Fruit fly (Drosophila melanogaster) whole organism, embryonic: ENCODE measurements around the gene Ced-12.

Source experiments
- Ada2b ChIP-seq: fragments of 200-800 bp; sonication (Bioruptor generic); IDR thresholded peaks from 2 replicates; pipeline ENCODE4 v1.3.6; 2022; ENCODE audit warnings: missing biosample characterization, missing genetic modification characterization
- Atf6 ChIP-seq: fragments of 200-800 bp; sonication (Bioruptor generic); IDR thresholded peaks from 2 replicates; pipeline ENCODE4 v1.3.6; 2022; ENCODE audit warnings: missing biosample characterization, missing genetic modification characterization
- B-H2 ChIP-seq: fragments of 200-800 bp; sonication (Bioruptor generic); optimal IDR thresholded peaks from 2 replicates; lab custom pipeline; 2018; ENCODE audit warnings: missing biosample characterization, mild to moderate bottlenecking, missing genetic modification characterization
- CG10366 ChIP-seq: fragments of 200-800 bp; sonication (Bioruptor generic); IDR thresholded peaks from 2 replicates; pipeline ENCODE4 v1.3.6; 2022; ENCODE audit warnings: missing biosample characterization, missing genetic modification characterization
- CG1233 ChIP-seq: fragments of 200-800 bp; sonication (Bioruptor generic); optimal IDR thresholded peaks from 4 replicates; lab custom pipeline; 2018; ENCODE audit warnings: missing biosample characterization, mild to moderate bottlenecking, missing genetic modification characterization
- CG14710 ChIP-seq: fragments of 200-800 bp; sonication (Bioruptor generic); optimal IDR thresholded peaks from 3 replicates; lab custom pipeline; 2019; ENCODE audit warnings: missing biosample characterization, mild to moderate bottlenecking, missing genetic modification characterization, moderate library complexity
- CG15514 ChIP-seq: fragments of 200-800 bp; sonication (Bioruptor generic); optimal IDR thresholded peaks from 3 replicates; lab custom pipeline; 2017; ENCODE audit warnings: missing biosample characterization, missing genetic modification characterization, mild to moderate bottlenecking, moderate library complexity, missing genetic modification reagents
- CG15696 ChIP-seq: fragments of 200-800 bp; sonication (Bioruptor generic); optimal IDR thresholded peaks from 2 replicates; lab custom pipeline; 2019; ENCODE audit warnings: missing biosample characterization, mild to moderate bottlenecking, missing genetic modification characterization, moderate library complexity
- CG17186 ChIP-seq: fragments of 200-800 bp; sonication (Bioruptor generic); optimal IDR thresholded peaks from 3 replicates; lab custom pipeline; 2017; ENCODE audit warnings: missing biosample characterization, missing genetic modification reagents, missing genetic modification characterization
- CG17359 ChIP-seq: fragments of 200-800 bp; sonication (Bioruptor generic); optimal IDR thresholded peaks from 3 replicates; lab custom pipeline; 2018; ENCODE audit warnings: missing biosample characterization, mild to moderate bottlenecking, missing genetic modification characterization, moderate library complexity
- CG18011 ChIP-seq: fragments of 200-800 bp; sonication (Bioruptor generic); optimal IDR thresholded peaks from 2 replicates; lab custom pipeline; 2017; ENCODE audit warnings: missing biosample characterization, missing genetic modification characterization, mild to moderate bottlenecking, moderate library complexity, missing genotype
- CG2120 ChIP-seq: fragments of 200-800 bp; sonication (Bioruptor generic); optimal IDR thresholded peaks from 3 replicates; lab custom pipeline; 2016; ENCODE audit warnings: missing biosample characterization, missing genetic modification characterization
- CG2712 ChIP-seq: fragments of 200-800 bp; optimal IDR thresholded peaks from 3 replicates; lab custom pipeline; 2019; ENCODE audit warnings: missing biosample characterization, mild to moderate bottlenecking, missing genetic modification characterization, moderate library complexity
- CG33213 ChIP-seq: fragments of 200-800 bp; sonication (Bioruptor generic); optimal IDR thresholded peaks from 3 replicates; lab custom pipeline; 2016; ENCODE audit warnings: missing biosample characterization, missing genetic modification characterization
- CG42726 ChIP-seq: fragments of 200-800 bp; sonication (Bioruptor generic); IDR thresholded peaks from 2 replicates; pipeline ENCODE4 v1.3.6; 2022; ENCODE audit warnings: missing biosample characterization, missing genetic modification characterization; ENCODE audit not compliant: partially characterized antibody
- CG4617 ChIP-seq: fragments of 200-800 bp; sonication (Bioruptor generic); optimal IDR thresholded peaks from 3 replicates; lab custom pipeline; 2016; ENCODE audit warnings: missing biosample characterization, missing genetic modification characterization, borderline replicate concordance
- CG4820 ChIP-seq: fragments of 200-800 bp; sonication (Bioruptor generic); optimal IDR thresholded peaks from 3 replicates; lab custom pipeline; 2016; ENCODE audit warnings: missing biosample characterization, missing genetic modification characterization
- CG6765 ChIP-seq: fragments of 200-800 bp; sonication (Bioruptor generic); optimal IDR thresholded peaks from 3 replicates; lab custom pipeline; 2017; ENCODE audit warnings: missing biosample characterization, mild to moderate bottlenecking, missing genetic modification characterization
- CG7271 ChIP-seq: fragments of 200-800 bp; sonication (Bioruptor generic); optimal IDR thresholded peaks from 2 replicates; lab custom pipeline; 2018; ENCODE audit warnings: missing biosample characterization, mild to moderate bottlenecking, missing genetic modification characterization, moderate library complexity
- CG8765 ChIP-seq: fragments of 200-800 bp; sonication (Bioruptor generic); IDR thresholded peaks from 2 replicates; pipeline ENCODE4 v1.3.6; 2022; ENCODE audit warnings: missing biosample characterization, missing genetic modification characterization
- CG9437 ChIP-seq: fragments of 200-800 bp; sonication (Bioruptor generic); optimal IDR thresholded peaks from 2 replicates; lab custom pipeline; 2018; ENCODE audit warnings: missing biosample characterization, mild to moderate bottlenecking, missing genetic modification characterization
- CG9797 ChIP-seq: fragments of 200-800 bp; sonication (Bioruptor generic); optimal IDR thresholded peaks from 3 replicates; lab custom pipeline; 2018; ENCODE audit warnings: missing biosample characterization, mild to moderate bottlenecking, missing genetic modification characterization
- CHES-1-like ChIP-seq: fragments of 200-800 bp; sonication (Bioruptor generic); optimal IDR thresholded peaks from 2 replicates; lab custom pipeline; 2016; ENCODE audit warnings: missing biosample characterization, missing genetic modification characterization
- CoRest ChIP-seq: fragments of 200-800 bp; sonication (Bioruptor generic); optimal IDR thresholded peaks from 3 replicates; lab custom pipeline; 2018; ENCODE audit warnings: missing biosample characterization, mild to moderate bottlenecking, missing genetic modification characterization, moderate library complexity
- Deaf1 ChIP-seq: fragments of 200-800 bp; optimal IDR thresholded peaks from 3 replicates; lab custom pipeline; 2019; ENCODE audit warnings: missing biosample characterization, mild to moderate bottlenecking, missing genetic modification characterization, moderate library complexity
- Dp ChIP-seq: fragments of 200-800 bp; sonication (Bioruptor generic); optimal IDR thresholded peaks from 2 replicates; lab custom pipeline; 2018; ENCODE audit warnings: missing biosample characterization, mild to moderate bottlenecking, missing genetic modification characterization, moderate library complexity
- Dref ChIP-seq: fragments of 200-800 bp; sonication (Bioruptor generic); IDR thresholded peaks from 2 replicates; pipeline ENCODE4 v1.3.6; 2022; ENCODE audit warnings: missing biosample characterization, missing genetic modification characterization
- GATAe ChIP-seq: fragments of 200-800 bp; sonication (Bioruptor generic); conservative IDR thresholded peaks from 2 replicates; pipeline ENCODE4 v1.3.6; 2022; ENCODE audit warnings: missing biosample characterization, missing genetic modification characterization
- HmgZ ChIP-seq: fragments of 200-800 bp; sonication (Bioruptor generic); optimal IDR thresholded peaks from 2 replicates; lab custom pipeline; 2018; ENCODE audit warnings: missing biosample characterization, mild to moderate bottlenecking, missing genetic modification characterization
- Hr51 ChIP-seq, 2 experiments: fragments of 200-800 bp; sonication (Bioruptor generic); optimal IDR thresholded peaks; 2 replicates in 1 of 2; 3 replicates in 1 of 2; lab custom pipeline; 2016 to 2018; ENCODE audit warnings: missing biosample characterization in 2 of 2, missing genetic modification characterization in 2 of 2, mild to moderate bottlenecking in 1 of 2, moderate library complexity in 1 of 2
- Jarid2 ChIP-seq: fragments of 200-800 bp; sonication (Bioruptor generic); optimal IDR thresholded peaks from 3 replicates; lab custom pipeline; 2017; ENCODE audit warnings: mild to moderate bottlenecking, missing biosample characterization, missing genetic modification reagents, missing genetic modification characterization
- Lhr ChIP-seq: fragments of 200-800 bp; sonication (Bioruptor generic); optimal IDR thresholded peaks from 3 replicates; lab custom pipeline; 2017; ENCODE audit warnings: mild to moderate bottlenecking, missing biosample characterization, missing genetic modification reagents, missing genetic modification characterization
- Med ChIP-seq: fragments of 200-800 bp; sonication (Bioruptor generic); peaks from one replicate; lab custom pipeline; 2016; ENCODE audit warnings: missing biosample characterization, missing genetic modification characterization, mild to moderate bottlenecking, inconsistent platforms, moderate library complexity
- Nf-YB ChIP-seq: fragments of 200-800 bp; sonication (Bioruptor generic); optimal IDR thresholded peaks from 3 replicates; lab custom pipeline; 2019; ENCODE audit warnings: missing biosample characterization, mild to moderate bottlenecking, missing genetic modification characterization, moderate library complexity
- Rfx ChIP-seq: fragments of 200-800 bp; sonication (Bioruptor generic); IDR thresholded peaks from 2 replicates; pipeline ENCODE4 v1.3.6; 2022; ENCODE audit warnings: missing biosample characterization, missing genetic modification characterization
- Ssrp ChIP-seq: fragments of 200-800 bp; sonication (Bioruptor generic); optimal IDR thresholded peaks from 2 replicates; lab custom pipeline; 2018; ENCODE audit warnings: missing biosample characterization, mild to moderate bottlenecking, missing genetic modification characterization, moderate library complexity
- al ChIP-seq: fragments of 200-800 bp; sonication (Bioruptor generic); IDR thresholded peaks from 2 replicates; pipeline ENCODE4 v1.3.6; 2022; ENCODE audit warnings: missing biosample characterization, missing genetic modification characterization
- amos ChIP-seq: fragments of 200-800 bp; sonication (Bioruptor generic); IDR thresholded peaks from 2 replicates; pipeline ENCODE4 v1.3.6; 2022; ENCODE audit warnings: missing biosample characterization, missing genetic modification characterization; ENCODE audit not compliant: partially characterized antibody
- ftz-f1 ChIP-seq: fragments of 200-800 bp; sonication (Bioruptor generic); optimal IDR thresholded peaks from 2 replicates; lab custom pipeline; 2016; ENCODE audit warnings: missing biosample characterization, missing genetic modification characterization
- fu2 ChIP-seq: fragments of 200-800 bp; sonication (Bioruptor generic); optimal IDR thresholded peaks from 2 replicates; lab custom pipeline; 2016; ENCODE audit warnings: missing biosample characterization, missing genetic modification characterization
- gcm ChIP-seq: fragments of 200-800 bp; sonication (Bioruptor generic); optimal IDR thresholded peaks from 2 replicates; lab custom pipeline; 2019; ENCODE audit warnings: missing biosample characterization, mild to moderate bottlenecking, missing genetic modification characterization, moderate library complexity
- grau ChIP-seq: fragments of 200-800 bp; optimal IDR thresholded peaks from 3 replicates; lab custom pipeline; 2019; ENCODE audit warnings: missing biosample characterization, mild to moderate bottlenecking, missing genetic modification characterization, moderate library complexity
- lab ChIP-seq: fragments of 200-800 bp; sonication (Bioruptor generic); optimal IDR thresholded peaks from 3 replicates; lab custom pipeline; 2017; ENCODE audit warnings: missing biosample characterization, missing genetic modification characterization, mild to moderate bottlenecking, moderate library complexity, missing genetic modification reagents
- lilli ChIP-seq: fragments of 200-800 bp; sonication (Bioruptor generic); optimal IDR thresholded peaks from 3 replicates; lab custom pipeline; 2016; ENCODE audit warnings: missing biosample characterization, missing genetic modification characterization
- pb ChIP-seq: fragments of 200-800 bp; sonication (Bioruptor generic); optimal IDR thresholded peaks from 3 replicates; lab custom pipeline; 2016; ENCODE audit warnings: missing biosample characterization, missing genetic modification characterization
- prd ChIP-seq, 3 experiments: fragments of >200 bp in 2 of 3; fragments of 200-800 bp in 1 of 3; sonication (Bioruptor generic) in 1 of 3; optimal IDR thresholded peaks in 2 of 3; IDR thresholded peaks in 1 of 3; 2 replicates in 2 of 3; 3 replicates in 1 of 3; pipeline versions ENCODE4 v1.3.6 to Lab custom; 2017 to 2022; ENCODE audit warnings: missing biosample characterization in 1 of 3, missing genetic modification characterization in 1 of 3
- pzg ChIP-seq: fragments of 200-800 bp; sonication (Bioruptor generic); optimal IDR thresholded peaks from 3 replicates; lab custom pipeline; 2018; ENCODE audit warnings: missing biosample characterization, mild to moderate bottlenecking, missing genetic modification characterization, moderate library complexity
- stwl ChIP-seq: fragments of 200-800 bp; sonication (Bioruptor generic); optimal IDR thresholded peaks from 3 replicates; lab custom pipeline; 2018; ENCODE audit warnings: missing biosample characterization, mild to moderate bottlenecking, missing genetic modification characterization, moderate library complexity
- sug ChIP-seq: fragments of 200-800 bp; optimal IDR thresholded peaks from 2 replicates; lab custom pipeline; 2019; ENCODE audit warnings: missing biosample characterization, mild to moderate bottlenecking, missing genetic modification characterization, moderate library complexity
- toy ChIP-seq: fragments of 200-800 bp; sonication (Bioruptor generic); IDR thresholded peaks from 2 replicates; pipeline ENCODE4 v1.3.6; 2022; ENCODE audit warnings: missing biosample characterization, missing genetic modification characterization
- vfl ChIP-seq: fragments of 200-800 bp; sonication (Bioruptor generic); optimal IDR thresholded peaks from 2 replicates; lab custom pipeline; 2016; ENCODE audit warnings: missing biosample characterization, missing genetic modification characterization

Gene Ced-12

DNA sequence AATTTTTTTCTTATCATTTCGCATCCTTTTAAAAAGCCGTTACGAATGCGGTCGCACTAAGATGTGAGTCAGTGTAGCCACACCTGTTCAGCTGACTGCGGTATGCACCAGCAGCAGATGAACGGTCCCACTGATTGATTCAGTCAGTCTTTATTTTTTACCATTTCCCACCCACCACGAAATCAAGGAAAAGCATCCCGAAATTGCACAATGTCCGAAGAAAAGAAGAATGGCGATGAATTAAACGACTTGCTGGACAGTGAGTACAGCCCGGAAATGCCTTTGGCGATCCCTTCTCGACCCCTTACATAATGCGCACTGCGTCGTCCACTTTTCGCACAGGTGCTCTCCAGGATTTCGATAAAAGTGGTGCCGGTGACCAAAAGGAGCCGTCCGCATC is 4.0 kb upstream of the Ced-12 start (continued):
- no peak for TF ChIP-seq prd (optimal IDR thresholded peaks at IDR 0.05; lab: Kevin White, UChicago)
- TF ChIP-seq prd (GFP tag; IDR thresholded peaks at IDR 0.05; lab: Robert Waterston, UW): no peak
- TF ChIP-seq CG42726 (GFP tag; lab: Robert Waterston, UW): peak; percentile 8; the same call in 1 of the 2 replicates
- TF ChIP-seq CG10366 (GFP tag; lab: Robert Waterston, UW): no peak
- TF ChIP-seq Rfx (GFP tag; lab: Robert Waterston, UW): peak; percentile 15; the same call in 1 of the 2 replicates
- TF ChIP-seq CG8765 (GFP tag; lab: Robert Waterston, UW): no peak
- TF ChIP-seq CoRest (tag; lab: Kevin White, UChicago): peak; percentile 56
- TF ChIP-seq B-H2 (GFP tag; lab: Kevin White, UChicago): no peak
- no peak for TF ChIP-seq Atf6
- TF ChIP-seq CG17186 (GFP tag; lab: Kevin White, UChicago): peak; percentile 33
- no peak for TF ChIP-seq toy (GFP tag; lab: Robert Waterston, UW)
- no peak for TF ChIP-seq GATAe
- no peak for TF ChIP-seq fu2 (GFP tag; lab: Kevin White, UChicago)
- no peak for TF ChIP-seq grau (tag; lab: Kevin White, UChicago)
- peak; percentile 53 for TF ChIP-seq Med (GFP tag; lab: Kevin White, UChicago)
- TF ChIP-seq al: no peak
- TF ChIP-seq CG1233 (GFP tag; lab: Kevin White, UChicago): no peak
- no peak for TF ChIP-seq Hr51 (GFP tag; optimal IDR thresholded peaks at IDR 0.05; lab: Kevin White, UChicago)
- TF ChIP-seq CG4617: peak; percentile 87
- no peak for TF ChIP-seq pb (GFP tag; lab: Kevin White, UChicago)
- TF ChIP-seq vfl (GFP tag; lab: Kevin White, UChicago): no peak
- TF ChIP-seq CG18011 (GFP tag; lab: Kevin White, UChicago): no peak
- peak; percentile 11; the same call in 1 of the 2 replicates for TF ChIP-seq amos (GFP tag; lab: Robert Waterston, UW)
- TF ChIP-seq Deaf1 (tag; lab: Kevin White, UChicago): no peak
- TF ChIP-seq CG2120 (GFP tag; lab: Kevin White, UChicago): no peak
- peak; percentile 85 for TF ChIP-seq CG15514 (GFP tag; lab: Kevin White, UChicago)
- peak; percentile 92 for TF ChIP-seq pzg (GFP tag; lab: Kevin White, UChicago)
- peak; percentile 48 for TF ChIP-seq CG2712
- peak; percentile 24 for TF ChIP-seq Jarid2 (GFP tag; lab: Kevin White, UChicago)
- TF ChIP-seq Nf-YB: peak; percentile 14
- TF ChIP-seq CG6765 (GFP tag; lab: Kevin White, UChicago): no peak
- TF ChIP-seq CG14710: peak; percentile 100
- TF ChIP-seq Dref (GFP tag; lab: Robert Waterston, UW): peak; percentile 43
- peak; percentile 64 for TF ChIP-seq Lhr
- TF ChIP-seq CG4820: no peak
- no peak for TF ChIP-seq Ssrp (tag; lab: Kevin White, UChicago)
- TF ChIP-seq ftz-f1 (GFP tag; lab: Kevin White, UChicago): peak; percentile 70
- TF ChIP-seq stwl: peak; percentile 85

DNA sequence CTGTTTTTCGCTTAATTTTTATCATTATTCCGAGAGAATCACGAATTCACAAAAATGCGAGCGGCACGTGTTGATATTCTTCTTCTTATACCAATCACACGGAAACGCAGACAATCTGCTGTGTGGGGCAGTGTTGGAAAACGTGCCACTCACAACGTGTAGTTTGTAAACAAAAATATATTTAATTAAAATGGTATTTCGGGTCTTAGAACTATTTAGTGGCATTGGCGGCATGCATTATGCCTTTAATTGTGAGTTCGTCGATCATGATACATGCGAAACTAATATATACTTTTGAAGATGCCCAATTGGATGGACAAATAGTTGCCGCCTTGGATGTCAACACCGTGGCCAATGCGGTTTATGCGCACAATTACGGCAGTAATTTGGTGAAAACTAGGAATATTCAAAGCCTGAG is 1.2 kb upstream of the Ced-12 start, which contains the start of the genes CG6712 and Mt2:
CG6712 (minus strand) TSS at position 116 of the 418 bp plus-strand sequence.
Mt2 (plus strand) TSS at position 130 of the 418 bp plus-strand sequence.
- TF ChIP-seq CG15696 (tag; lab: Kevin White, UChicago): no peak
- TF ChIP-seq lab (GFP tag; lab: Kevin White, UChicago): no peak
- TF ChIP-seq CG9437: no peak
- peak; percentile 28 for TF ChIP-seq CG2120 (GFP tag; lab: Kevin White, UChicago)
- no peak for TF ChIP-seq Ada2b (GFP tag; lab: Robert Waterston, UW)
- no peak for TF ChIP-seq HmgZ (tag; lab: Kevin White, UChicago)
- peak; percentile 25 for TF ChIP-seq sug (tag; lab: Kevin White, UChicago)
- TF ChIP-seq CG33213 (GFP tag; lab: Kevin White, UChicago): peak; percentile 15
- peak; percentile 10 for TF ChIP-seq CG9797
- no peak for TF ChIP-seq CG17359 (tag; lab: Kevin White, UChicago)
- peak; percentile 20 for TF ChIP-seq lilli
- TF ChIP-seq Nf-YB: no peak
- TF ChIP-seq CG7271 (tag; lab: Kevin White, UChicago): no peak
- peak; percentile 30 for TF ChIP-seq Dp
- TF ChIP-seq gcm (GFP tag; lab: Kevin White, UChicago): no peak
- peak; percentile 1 for TF ChIP-seq CHES-1-like (GFP tag; lab: Kevin White, UChicago)
